Fruit fly (Drosophila melanogaster): Measurements from ENCODE around the gene Cubn.

- TF ChIP-seq CG8478 (optimal IDR thresholded peaks at IDR 0.05) (no peak), CTCF (optimal IDR thresholded peaks at IDR 0.05) (no peak)
These were observed 46.5 kb upstream of the Cubn start for dm6 chrX:9617598-9618076.

Measured in S2 (cell line).